Fruit fly (Drosophila melanogaster): ENCODE measurements around the gene pcx.
A peak's percentile ranks its signal among the peaks of the same experiment; 100 is the strongest.

The pcx gene

DNA sequence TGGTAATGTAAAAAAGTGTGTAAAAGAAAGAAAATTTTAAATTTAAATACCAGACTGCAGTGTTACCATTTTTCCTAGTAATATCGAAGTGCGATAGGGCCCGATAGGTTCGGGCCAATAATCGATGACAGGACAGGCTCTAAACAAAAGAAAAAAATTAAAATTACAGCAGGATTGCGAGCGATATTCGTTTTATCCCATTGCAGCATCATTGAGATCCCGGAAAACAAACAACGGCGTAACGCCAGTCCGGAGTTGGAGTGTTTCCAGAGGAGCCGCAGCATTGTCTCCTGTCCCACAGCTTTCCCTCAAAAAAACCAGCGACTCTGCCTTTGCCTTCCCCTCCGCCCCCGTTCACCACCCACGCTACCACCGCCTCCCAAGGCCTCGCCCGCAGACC lies at the start of gene pcx:
Gene pcx (plus strand): TSS at position 159 of the 400 bp plus-strand sequence.
- TF ChIP-seq EcR (GFP tag; optimal IDR thresholded peaks at IDR 0.05) = no peak
- TF ChIP-seq psq (optimal IDR thresholded peaks at IDR 0.05) = no peak
- no peak for TF ChIP-seq pan (optimal IDR thresholded peaks at IDR 0.05)

DNA sequence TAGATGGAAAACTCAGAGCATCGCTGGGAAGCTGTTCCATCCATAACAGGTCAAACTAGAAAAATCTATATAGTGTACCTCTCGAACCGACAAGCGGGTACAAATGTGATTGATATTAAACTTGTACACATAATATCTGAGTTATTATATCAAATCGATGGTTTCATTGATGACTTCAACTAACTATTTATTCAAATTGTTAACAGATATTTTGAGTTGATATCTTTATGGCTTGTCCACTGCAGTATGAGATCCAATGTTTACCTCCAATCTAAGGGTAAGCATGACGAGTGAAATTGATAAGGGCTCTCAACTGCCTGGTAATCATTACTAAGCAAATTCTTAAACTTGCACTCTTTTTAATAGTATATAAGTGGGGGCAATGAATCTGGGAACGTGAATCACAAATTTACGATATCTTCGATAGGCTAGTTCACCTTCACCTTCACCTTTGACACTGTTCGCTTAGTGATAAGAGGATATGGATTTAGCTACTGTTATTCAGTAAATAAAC lies 49.1 kb upstream of the pcx start, which contains the start of gene Cyp4d2:
Gene Cyp4d2 (plus strand): TSS at position 51 of the 514 bp plus-strand sequence.
- no peak for TF ChIP-seq Dll (optimal IDR thresholded peaks at IDR 0.05)
- TF ChIP-seq CG8478 (optimal IDR thresholded peaks at IDR 0.05) = no peak
- TF ChIP-seq EcR (GFP tag; optimal IDR thresholded peaks at IDR 0.05) = no peak
- TF ChIP-seq psq (optimal IDR thresholded peaks at IDR 0.05) = no peak
- no peak for TF ChIP-seq pan (optimal IDR thresholded peaks at IDR 0.05)
- no peak for TF ChIP-seq usp (GFP tag; optimal IDR thresholded peaks at IDR 0.05)

DNA sequence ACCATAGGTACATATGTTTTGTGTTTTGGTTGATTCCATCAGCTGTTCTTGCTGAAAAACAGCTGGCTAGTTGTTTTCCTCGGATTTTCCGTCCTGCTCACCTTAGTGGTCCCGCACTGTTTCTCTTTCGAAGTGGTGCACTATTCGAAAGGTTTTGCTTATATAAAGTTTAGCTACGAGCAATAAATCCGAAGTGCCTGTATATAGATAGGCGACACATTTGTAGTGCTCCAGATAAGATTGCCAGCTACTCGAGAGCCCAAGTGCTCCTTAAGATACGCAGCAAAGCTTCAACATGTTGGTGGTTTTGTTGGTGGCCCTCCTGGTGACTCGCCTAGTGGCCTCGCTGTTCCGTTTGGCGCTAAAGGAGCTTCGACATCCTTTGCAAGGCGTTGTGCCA lies 46.3 kb upstream of the pcx start, which contains the start of gene Cyp4ae1:
Gene Cyp4ae1 (plus strand): TSS at position 206 of the 400 bp plus-strand sequence.
- TF ChIP-seq CG8478 (optimal IDR thresholded peaks at IDR 0.05) (no peak), psq (optimal IDR thresholded peaks at IDR 0.05) (no peak), Dll (optimal IDR thresholded peaks at IDR 0.05) (no peak), pan (optimal IDR thresholded peaks at IDR 0.05) (no peak)

DNA sequence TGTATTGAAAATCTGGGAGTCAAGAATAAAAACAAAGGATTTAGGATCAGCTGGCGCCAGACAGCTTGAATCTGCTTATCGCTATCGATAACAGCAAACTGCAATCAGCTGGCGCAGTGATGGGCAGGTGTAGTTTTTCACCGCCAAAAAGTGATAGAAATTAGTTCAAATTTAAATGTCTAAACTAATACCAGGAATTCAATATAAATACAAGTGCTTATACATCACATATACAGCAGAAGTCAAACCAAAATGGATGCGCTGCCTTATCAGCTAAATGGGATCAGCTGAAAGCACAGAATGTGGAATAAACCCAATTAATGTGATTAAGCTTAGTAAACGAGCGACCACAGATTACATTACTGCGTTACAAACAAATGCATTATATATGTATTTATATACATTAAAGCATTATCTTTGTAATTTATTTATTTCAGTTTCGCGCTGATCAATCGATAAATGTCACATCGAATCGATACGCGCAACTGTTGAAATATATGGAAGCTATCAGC lies 44.3 kb upstream of the pcx start, which contains the start of gene pn:
Gene pn (plus strand): TSS at position 462 of the 512 bp plus-strand sequence.
- no peak for TF ChIP-seq pan (optimal IDR thresholded peaks at IDR 0.05)
- TF ChIP-seq Dll (optimal IDR thresholded peaks at IDR 0.05) = no peak
- no peak for TF ChIP-seq EcR (GFP tag; optimal IDR thresholded peaks at IDR 0.05)
- TF ChIP-seq usp (GFP tag; optimal IDR thresholded peaks at IDR 0.05) = no peak
- TF ChIP-seq psq (optimal IDR thresholded peaks at IDR 0.05) = no peak
- no peak for TF ChIP-seq CG8478 (optimal IDR thresholded peaks at IDR 0.05)

- TF ChIP-seq CG8478 (optimal IDR thresholded peaks at IDR 0.05) (no peak), Dll (optimal IDR thresholded peaks at IDR 0.05) (no peak), psq (optimal IDR thresholded peaks at IDR 0.05) (no peak), pan (optimal IDR thresholded peaks at IDR 0.05) (no peak), EcR (GFP tag; optimal IDR thresholded peaks at IDR 0.05) (no peak), usp (GFP tag; optimal IDR thresholded peaks at IDR 0.05) (no peak)
These were observed 40.5 kb upstream of the pcx start, which contains the start of the genes Nmd3 and CG17776 for dm6 chrX:2184563-2184962. Gene Nmd3, minus strand, starts transcription at chrX:2184668. Gene CG17776, plus strand, starts transcription at chrX:2184725.

DNA sequence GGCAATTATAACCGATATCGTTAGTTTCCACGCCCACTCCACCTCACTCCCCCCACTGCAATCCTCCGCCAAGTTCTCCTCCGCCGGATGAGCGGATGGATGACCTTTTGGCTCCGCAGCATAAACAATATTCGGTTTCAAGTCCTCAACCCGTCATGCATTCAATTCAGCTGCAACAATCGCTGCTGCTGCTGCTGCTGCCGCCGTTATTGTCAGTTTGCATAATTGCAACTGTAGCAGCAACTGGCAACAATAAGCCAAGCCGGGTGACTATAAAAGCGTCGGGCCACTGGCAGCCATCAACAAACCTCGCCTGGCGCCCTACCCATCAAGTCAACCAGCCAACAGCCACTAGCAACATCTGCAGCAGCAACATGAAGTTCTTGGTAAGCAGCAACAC lies 38.5 kb upstream of the pcx start, which contains the start of gene CG17777:
Gene CG17777 (plus strand): TSS at position 301 of the 400 bp plus-strand sequence.
- TF ChIP-seq psq (optimal IDR thresholded peaks at IDR 0.05) (no peak), usp (GFP tag; optimal IDR thresholded peaks at IDR 0.05) (no peak), pan (optimal IDR thresholded peaks at IDR 0.05) (no peak), CG8478 (optimal IDR thresholded peaks at IDR 0.05) (no peak), Dll (optimal IDR thresholded peaks at IDR 0.05) (no peak)

- TF ChIP-seq psq (optimal IDR thresholded peaks at IDR 0.05) (no peak), pan (optimal IDR thresholded peaks at IDR 0.05) (no peak), CG8478 (optimal IDR thresholded peaks at IDR 0.05) (no peak), Dll (optimal IDR thresholded peaks at IDR 0.05) (no peak), EcR (GFP tag; optimal IDR thresholded peaks at IDR 0.05) (no peak), usp (GFP tag; optimal IDR thresholded peaks at IDR 0.05) (no peak)
These were observed 37.6 kb upstream of the pcx start, which contains the start of gene CG3457 for dm6 chrX:2187520-2187919. Gene CG3457, plus strand, starts transcription at chrX:2187820.

- TF ChIP-seq pan (optimal IDR thresholded peaks at IDR 0.05) = no peak
- no peak for TF ChIP-seq CG8478 (optimal IDR thresholded peaks at IDR 0.05)
These were observed 36.2 kb upstream of the pcx start, which contains the start of gene Mct1 for dm6 chrX:2188888-2189287. Gene Mct1, plus strand, starts transcription at chrX:2189188.

DNA sequence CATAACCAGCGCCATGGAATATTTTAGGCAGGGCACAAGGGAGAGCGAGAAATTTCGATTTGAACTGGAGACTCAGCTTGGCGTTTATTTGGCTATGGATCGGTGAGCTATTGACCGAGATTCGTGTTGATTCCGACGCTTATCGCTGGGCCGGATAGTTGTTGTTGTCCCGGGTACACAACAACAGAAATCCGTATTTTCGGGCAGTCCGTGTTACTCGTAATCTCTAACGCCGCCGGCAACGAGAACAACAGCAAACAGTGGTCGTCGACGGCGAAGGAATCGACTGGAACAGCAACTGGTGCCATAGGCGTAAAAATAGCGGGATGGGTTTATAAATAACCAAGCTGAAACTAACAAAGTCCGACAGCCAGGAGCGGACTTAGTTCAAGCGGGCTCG lies 33.2 kb upstream of the pcx start:
- TF ChIP-seq psq (optimal IDR thresholded peaks at IDR 0.05) = no peak
- TF ChIP-seq EcR (GFP tag; optimal IDR thresholded peaks at IDR 0.05) = no peak
- no peak for TF ChIP-seq Dll (optimal IDR thresholded peaks at IDR 0.05)
- TF ChIP-seq usp (GFP tag; optimal IDR thresholded peaks at IDR 0.05) = no peak
- TF ChIP-seq pan (optimal IDR thresholded peaks at IDR 0.05) = no peak
- no peak for TF ChIP-seq CG8478 (optimal IDR thresholded peaks at IDR 0.05)

DNA sequence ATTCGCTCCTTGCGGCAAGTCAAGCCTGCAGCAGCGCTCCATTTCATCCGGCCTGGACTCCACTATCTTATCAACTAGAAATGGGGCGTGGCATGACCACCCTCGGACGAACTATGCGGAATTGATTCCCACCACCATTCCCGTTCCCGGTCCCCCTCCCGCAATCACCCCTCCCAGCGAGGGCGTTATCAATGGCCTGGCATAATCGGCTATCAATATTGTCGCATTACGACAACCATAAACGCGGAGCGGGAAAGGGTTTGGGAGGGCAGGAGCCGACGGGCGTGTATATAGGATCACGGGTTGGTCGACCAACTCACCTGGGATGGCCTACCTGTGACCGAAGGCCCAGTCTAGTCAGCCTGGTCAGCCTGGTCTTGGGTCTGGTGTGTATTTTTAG lies 31.9 kb upstream of the pcx start:
- no peak for TF ChIP-seq usp (GFP tag; optimal IDR thresholded peaks at IDR 0.05)
- no peak for TF ChIP-seq psq (optimal IDR thresholded peaks at IDR 0.05)
- no peak for TF ChIP-seq CG8478 (optimal IDR thresholded peaks at IDR 0.05)
- no peak for TF ChIP-seq Dll (optimal IDR thresholded peaks at IDR 0.05)
- TF ChIP-seq pan (optimal IDR thresholded peaks at IDR 0.05) = no peak
- TF ChIP-seq EcR (GFP tag; optimal IDR thresholded peaks at IDR 0.05) = no peak

DNA sequence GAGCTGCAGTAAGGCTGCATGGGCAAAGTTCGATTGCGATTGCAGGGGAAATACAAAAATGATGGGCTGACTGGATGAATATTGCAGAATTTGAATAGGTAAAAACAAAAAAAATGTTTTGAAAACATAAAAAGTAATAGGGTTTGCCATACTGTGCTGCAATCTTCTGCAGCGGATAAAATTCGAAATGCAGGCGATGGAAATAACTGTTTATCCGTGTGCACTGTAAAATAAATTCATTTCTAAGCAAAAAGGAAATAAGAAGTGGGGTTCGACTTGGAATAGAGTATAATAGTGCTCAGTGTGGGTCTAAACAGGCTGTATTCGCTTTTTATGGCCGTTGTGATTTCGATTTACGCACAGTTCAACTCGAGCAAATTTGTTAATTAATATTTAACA lies 31.3 kb upstream of the pcx start, which contains the start of gene CG14053:
Gene CG14053 (minus strand): TSS at position 101 of the 399 bp plus-strand sequence.
- TF ChIP-seq psq (optimal IDR thresholded peaks at IDR 0.05) (no peak), Dll (optimal IDR thresholded peaks at IDR 0.05) (no peak), usp (GFP tag; optimal IDR thresholded peaks at IDR 0.05) (no peak), EcR (GFP tag; optimal IDR thresholded peaks at IDR 0.05) (no peak), pan (optimal IDR thresholded peaks at IDR 0.05) (no peak), CG8478 (optimal IDR thresholded peaks at IDR 0.05) (no peak)

- TF ChIP-seq EcR (GFP tag; optimal IDR thresholded peaks at IDR 0.05) (no peak), Dll (optimal IDR thresholded peaks at IDR 0.05) (peak; percentile 87)
These were observed 30.6 kb upstream of the pcx start for dm6 chrX:2194208-2195094.

Measured in whole organism.